Fruit fly (Drosophila melanogaster): ENCODE results near the gene bves.
A peak's percentile ranks its signal among the peaks of the same experiment; 100 is the strongest.

bves gene

DNA sequence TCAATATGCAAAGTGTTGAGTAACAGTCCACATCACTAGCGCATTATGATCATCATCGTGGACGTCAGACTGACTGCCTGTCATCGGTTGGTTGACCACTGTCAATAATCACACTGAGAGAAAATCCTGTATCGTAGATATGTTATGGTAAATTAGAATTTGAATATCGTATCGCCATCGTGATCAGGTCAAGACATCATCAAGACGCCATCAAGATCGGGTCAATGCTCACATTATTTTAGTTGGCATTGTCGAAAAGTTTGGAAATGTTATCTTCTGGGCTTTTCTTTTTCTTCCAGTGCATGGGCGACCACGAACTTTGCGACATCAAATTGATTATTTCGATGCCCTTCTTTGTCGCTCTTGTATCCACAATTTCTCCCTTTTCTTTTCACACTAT, 5.2 kb downstream of the bves start (continued):
- TF ChIP-seq dsx (GFP tag; optimal IDR thresholded peaks at IDR 0.05; ENCODE audit: poor library complexity, severe bottlenecking) (peak; percentile 66), CG6792 (GFP tag; optimal IDR thresholded peaks at IDR 0.05) (peak; percentile 89), topi (GFP tag; optimal IDR thresholded peaks at IDR 0.05) (peak; percentile 91), CG6854 (GFP tag; optimal IDR thresholded peaks at IDR 0.05) (peak; percentile 61), cyc (GFP tag; optimal IDR thresholded peaks at IDR 0.05) (peak; percentile 88), fd59A (GFP tag; optimal IDR thresholded peaks at IDR 0.05) (peak; percentile 72), CG15336 (GFP tag; IDR thresholded peaks at IDR 0.05) (peak; percentile 81), CG11762 (GFP tag; optimal IDR thresholded peaks at IDR 0.05; ENCODE audit: insufficient read depth) (peak; percentile 64), spab (GFP tag; optimal IDR thresholded peaks at IDR 0.05) (peak; percentile 56), Eip75B (GFP tag; optimal IDR thresholded peaks at IDR 0.05) (peak; percentile 87), CG3032 (tag; optimal IDR thresholded peaks at IDR 0.05) (peak; percentile 63), pdm3 (GFP tag; optimal IDR thresholded peaks at IDR 0.05) (peak; percentile 88), vri (GFP tag; optimal IDR thresholded peaks at IDR 0.05) (peak; percentile 69), OdsH (GFP tag; optimal IDR thresholded peaks at IDR 0.05) (peak; percentile 88), CG6163 (GFP tag; IDR thresholded peaks at IDR 0.05) (peak; percentile 88), CG10631 (GFP tag; optimal IDR thresholded peaks at IDR 0.05) (peak; percentile 80), CG11902 (GFP tag; optimal IDR thresholded peaks at IDR 0.05) (peak; percentile 65), Hr39 (GFP tag; optimal IDR thresholded peaks at IDR 0.05) (peak; percentile 89), CG6808 (GFP tag; optimal IDR thresholded peaks at IDR 0.05) (peak; percentile 71), Gug (GFP tag; IDR thresholded peaks at IDR 0.05) (peak; percentile 48; the same call in 1 of the 2 replicates), Sox14 (GFP tag; optimal IDR thresholded peaks at IDR 0.05) (peak; percentile 91), Met (GFP tag; optimal IDR thresholded peaks at IDR 0.05) (peak; percentile 91), Blimp-1 (GFP tag; optimal IDR thresholded peaks at IDR 0.05) (peak; percentile 59), Hr4 (GFP tag; optimal IDR thresholded peaks at IDR 0.05) (peak; percentile 79), achi (GFP tag; optimal IDR thresholded peaks at IDR 0.05) (peak; percentile 87), Ets21C (GFP tag; optimal IDR thresholded peaks at IDR 0.05) (peak; percentile 75), lz (GFP tag; optimal IDR thresholded peaks at IDR 0.05) (peak; percentile 91), Ets96B (tag; optimal IDR thresholded peaks at IDR 0.05) (peak; percentile 65), CG8319 (GFP tag; optimal IDR thresholded peaks at IDR 0.05) (peak; percentile 79)

DNA sequence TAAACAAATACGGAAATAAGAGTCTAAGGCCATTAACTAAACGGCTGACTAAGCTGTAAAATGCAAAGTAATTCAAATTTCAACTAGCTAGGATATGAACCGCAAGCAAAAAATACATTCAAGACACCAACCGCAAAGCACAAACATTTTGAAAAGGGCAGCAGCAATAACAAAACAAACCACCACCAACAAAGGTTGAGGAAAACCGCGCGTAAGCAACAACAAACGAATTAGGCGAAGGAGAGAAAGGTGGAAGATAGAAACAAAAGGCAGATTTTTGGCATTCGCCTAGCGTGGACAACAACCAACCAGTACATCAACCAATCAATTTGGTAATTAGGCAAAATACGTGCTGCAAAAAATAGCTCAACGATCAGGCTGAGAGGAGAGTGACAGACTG, 6.8 kb downstream of the bves start:
- TF ChIP-seq svp (GFP tag) (peak; percentile 23), eg (GFP tag; IDR thresholded peaks at IDR 0.05) (no peak)

- TF ChIP-seq dac (GFP tag; optimal IDR thresholded peaks at IDR 0.05) (peak; percentile 60), CG9139 (GFP tag; optimal IDR thresholded peaks at IDR 0.05) (peak; percentile 81), CG11762 (GFP tag; optimal IDR thresholded peaks at IDR 0.05; ENCODE audit: insufficient read depth) (peak; percentile 86), Ets96B (tag; optimal IDR thresholded peaks at IDR 0.05) (peak; percentile 75), CG3032 (tag; optimal IDR thresholded peaks at IDR 0.05) (peak; percentile 75), Blimp-1 (GFP tag; optimal IDR thresholded peaks at IDR 0.05) (peak; percentile 82), CG6808 (GFP tag; optimal IDR thresholded peaks at IDR 0.05) (peak; percentile 80), ss (GFP tag; optimal IDR thresholded peaks at IDR 0.05) (peak; percentile 72 to 79), fkh (GFP tag; optimal IDR thresholded peaks at IDR 0.05) (peak; percentile 11), CG7368 (GFP tag; optimal IDR thresholded peaks at IDR 0.05) (peak; percentile 89), acj6 (GFP tag; optimal IDR thresholded peaks at IDR 0.05) (peak; percentile 93), Hr39 (GFP tag; optimal IDR thresholded peaks at IDR 0.05) (peak; percentile 97), Gug (GFP tag; IDR thresholded peaks at IDR 0.05) (peak; percentile 78), Ets21C (GFP tag; optimal IDR thresholded peaks at IDR 0.05) (peak; percentile 96), CG4318 (GFP tag; optimal IDR thresholded peaks at IDR 0.05) (peak; percentile 65), OdsH (GFP tag; optimal IDR thresholded peaks at IDR 0.05) (peak; percentile 93), CG15336 (GFP tag; IDR thresholded peaks at IDR 0.05) (peak; percentile 91), CG8319 (GFP tag; optimal IDR thresholded peaks at IDR 0.05) (peak; percentile 88), Sox14 (GFP tag; optimal IDR thresholded peaks at IDR 0.05) (peak; percentile 93), CG8119 (GFP tag; IDR thresholded peaks at IDR 0.05) (peak; percentile 90), CG8632 (GFP tag; optimal IDR thresholded peaks at IDR 0.05) (peak; percentile 90), Eip93F (GFP tag; optimal IDR thresholded peaks at IDR 0.05) (peak; percentile 86), CG3919 (GFP tag; optimal IDR thresholded peaks at IDR 0.05) (peak; percentile 92), Smox (GFP tag; optimal IDR thresholded peaks at IDR 0.05) (peak; percentile 96), CG10669 (GFP tag; optimal IDR thresholded peaks at IDR 0.05) (peak; percentile 85), eg (GFP tag; IDR thresholded peaks at IDR 0.05) (peak; percentile 93), CG10631 (GFP tag; optimal IDR thresholded peaks at IDR 0.05) (peak; percentile 82), topi (GFP tag; optimal IDR thresholded peaks at IDR 0.05) (peak; percentile 97), Lpt (GFP tag; optimal IDR thresholded peaks at IDR 0.05) (peak; percentile 83), spab (GFP tag; optimal IDR thresholded peaks at IDR 0.05) (peak; percentile 78), CG6854 (GFP tag; optimal IDR thresholded peaks at IDR 0.05) (peak; percentile 95), CG6276 (GFP tag; optimal IDR thresholded peaks at IDR 0.05) (peak; percentile 80)
These were observed 11.2 kb downstream of the bves start for dm6 chrX:21064927-21065326.

Measured in whole organism, prepupa.